Fruit fly (Drosophila melanogaster) whole organism, embryonic: Measurements from ENCODE around the gene Pop5.

ENCODE experiments used
- Adf1 ChIP-seq: fragments of 200-800 bp; sonication (Bioruptor generic); IDR thresholded peaks from 2 replicates; pipeline ENCODE4 v1.3.6; 2022; ENCODE audit warnings: missing biosample characterization, missing genetic modification characterization
- Atf3 ChIP-seq: fragments of 200-800 bp; sonication (Bioruptor generic); optimal IDR thresholded peaks from 3 replicates; lab custom pipeline; 2016; ENCODE audit warnings: missing biosample characterization, missing genetic modification characterization
- Atf6 ChIP-seq: fragments of 200-800 bp; sonication (Bioruptor generic); IDR thresholded peaks from 2 replicates; pipeline ENCODE4 v1.3.6; 2022; ENCODE audit warnings: missing biosample characterization, missing genetic modification characterization
- Bgb ChIP-seq: fragments of 200-800 bp; sonication (Bioruptor generic); IDR thresholded peaks from 2 replicates; pipeline ENCODE4 v1.3.6; 2022; ENCODE audit warnings: missing biosample characterization, missing genetic modification characterization; ENCODE audit not compliant: partially characterized antibody
- CG10209 ChIP-seq: fragments of 200-800 bp; sonication (Bioruptor generic); optimal IDR thresholded peaks from 3 replicates; lab custom pipeline; 2017; ENCODE audit warnings: missing biosample characterization, mild to moderate bottlenecking, missing genetic modification characterization, missing genetic modification reagents
- CG11085 ChIP-seq: fragments of 200-800 bp; sonication (Bioruptor generic); IDR thresholded peaks from 2 replicates; pipeline ENCODE4 v1.3.6; 2022; ENCODE audit warnings: missing biosample characterization, missing genetic modification characterization
- CG11695 ChIP-seq: fragments of 200-800 bp; sonication (Bioruptor generic); IDR thresholded peaks from 3 replicates; pipeline ENCODE4 v1.3.6; 2022; ENCODE audit warnings: missing biosample characterization, missing genetic modification characterization
- CG1233 ChIP-seq: fragments of 200-800 bp; sonication (Bioruptor generic); optimal IDR thresholded peaks from 4 replicates; lab custom pipeline; 2018; ENCODE audit warnings: missing biosample characterization, mild to moderate bottlenecking, missing genetic modification characterization
- CG14441 ChIP-seq: fragments of 200-800 bp; sonication (Bioruptor generic); IDR thresholded peaks from 2 replicates; pipeline ENCODE4 v1.3.6; 2022; ENCODE audit warnings: missing biosample characterization, missing genetic modification characterization
- CG14710 ChIP-seq: fragments of 200-800 bp; sonication (Bioruptor generic); optimal IDR thresholded peaks from 3 replicates; lab custom pipeline; 2019; ENCODE audit warnings: missing biosample characterization, mild to moderate bottlenecking, missing genetic modification characterization, moderate library complexity
- CG15073 ChIP-seq: fragments of 200-800 bp; sonication (Bioruptor generic); optimal IDR thresholded peaks from 2 replicates; lab custom pipeline; 2016; ENCODE audit warnings: missing biosample characterization, missing genetic modification characterization
- CG15479 ChIP-seq: fragments of 200-800 bp; sonication (Bioruptor generic); optimal IDR thresholded peaks from 3 replicates; lab custom pipeline; 2019; ENCODE audit warnings: missing biosample characterization, mild to moderate bottlenecking, missing genetic modification characterization, moderate library complexity
- CG15696 ChIP-seq: fragments of 200-800 bp; sonication (Bioruptor generic); optimal IDR thresholded peaks from 2 replicates; lab custom pipeline; 2019; ENCODE audit warnings: missing biosample characterization, mild to moderate bottlenecking, missing genetic modification characterization, moderate library complexity
- CG1792 ChIP-seq: fragments of 200-800 bp; sonication (Bioruptor generic); optimal IDR thresholded peaks from 2 replicates; lab custom pipeline; 2016; ENCODE audit warnings: missing biosample characterization, missing genetic modification characterization
- CG18599 ChIP-seq: fragments of 200-800 bp; sonication (Bioruptor generic); optimal IDR thresholded peaks from 3 replicates; lab custom pipeline; 2017; ENCODE audit warnings: missing biosample characterization, missing genetic modification characterization, mild to moderate bottlenecking, moderate library complexity, missing genetic modification reagents
- CG2129 ChIP-seq: fragments of 200-800 bp; sonication (Bioruptor generic); IDR thresholded peaks from 2 replicates; pipeline ENCODE4 v1.3.6; 2022; ENCODE audit warnings: missing biosample characterization, missing genetic modification characterization; ENCODE audit not compliant: partially characterized antibody
- CG33557 ChIP-seq: fragments of 200-800 bp; sonication (Bioruptor generic); optimal IDR thresholded peaks from 2 replicates; lab custom pipeline; 2019; ENCODE audit warnings: missing biosample characterization, mild to moderate bottlenecking, missing genetic modification characterization, moderate library complexity
- CG5180 ChIP-seq: fragments of 200-800 bp; sonication (Bioruptor generic); optimal IDR thresholded peaks from 3 replicates; lab custom pipeline; 2017; ENCODE audit warnings: missing biosample characterization, missing genetic modification characterization, mild to moderate bottlenecking, moderate library complexity, missing genetic modification reagents
- CG5953 ChIP-seq: fragments of 200-800 bp; sonication (Bioruptor generic); IDR thresholded peaks from 2 replicates; pipeline ENCODE4 v1.3.6; 2022; ENCODE audit warnings: missing biosample characterization, missing genetic modification characterization
- CG8281 ChIP-seq: fragments of 200-800 bp; sonication (Bioruptor generic); optimal IDR thresholded peaks from 2 replicates; lab custom pipeline; 2018; ENCODE audit warnings: missing biosample characterization, mild to moderate bottlenecking, missing genetic modification characterization, moderate library complexity
- CG9876 ChIP-seq: fragments of 200-800 bp; sonication (Bioruptor generic); optimal IDR thresholded peaks from 2 replicates; lab custom pipeline; 2016; ENCODE audit warnings: missing biosample characterization, missing genetic modification characterization
- Camta ChIP-seq: fragments of 200-800 bp; sonication (Bioruptor generic); optimal IDR thresholded peaks from 2 replicates; lab custom pipeline; 2016; ENCODE audit warnings: missing biosample characterization, missing genetic modification characterization
- CrebB ChIP-seq: fragments of 200-800 bp; sonication (Bioruptor generic); optimal IDR thresholded peaks from 3 replicates; lab custom pipeline; 2018; ENCODE audit warnings: missing biosample characterization, mild to moderate bottlenecking, missing genetic modification characterization
- Ets65A ChIP-seq: fragments of 200-800 bp; sonication (Bioruptor generic); peaks from one replicate; lab custom pipeline; 2016; ENCODE audit warnings: missing biosample characterization, missing genetic modification characterization
- H15 ChIP-seq: fragments of 200-800 bp; sonication (Bioruptor generic); IDR thresholded peaks from 3 replicates; pipeline ENCODE4 v1.3.6; 2022; ENCODE audit warnings: missing biosample characterization, missing genetic modification characterization
- HLH54F ChIP-seq: fragments of 200-800 bp; sonication (Bioruptor generic); optimal IDR thresholded peaks from 3 replicates; lab custom pipeline; 2016; ENCODE audit warnings: missing biosample characterization, missing genetic modification characterization
- NfI ChIP-seq: fragments of 200-800 bp; sonication (Bioruptor generic); optimal IDR thresholded peaks from 3 replicates; lab custom pipeline; 2018; ENCODE audit warnings: missing biosample characterization, mild to moderate bottlenecking, missing genetic modification characterization, moderate library complexity
- Ravus ChIP-seq: fragments of 200-800 bp; sonication (Bioruptor generic); IDR thresholded peaks from 2 replicates; pipeline ENCODE4 v1.3.6; 2022; ENCODE audit warnings: missing biosample characterization, missing genetic modification characterization
- Ssrp ChIP-seq: fragments of 200-800 bp; sonication (Bioruptor generic); optimal IDR thresholded peaks from 2 replicates; lab custom pipeline; 2018; ENCODE audit warnings: missing biosample characterization, mild to moderate bottlenecking, missing genetic modification characterization, moderate library complexity
- abd-A ChIP-seq: fragments of 200-800 bp; sonication (Bioruptor generic); optimal IDR thresholded peaks from 3 replicates; lab custom pipeline; 2019; ENCODE audit warnings: missing biosample characterization, mild to moderate bottlenecking, missing genetic modification characterization, moderate library complexity
- crc ChIP-seq: fragments of 200-800 bp; sonication (Bioruptor generic); optimal IDR thresholded peaks from 2 replicates; lab custom pipeline; 2016; ENCODE audit warnings: missing biosample characterization, missing genetic modification characterization
- dysf ChIP-seq: fragments of 200-800 bp; sonication (Bioruptor generic); IDR thresholded peaks from 3 replicates; pipeline ENCODE4 v1.3.6; 2022; ENCODE audit warnings: missing biosample characterization, missing genetic modification characterization
- en ChIP-seq: fragments of 200-800 bp; sonication (Bioruptor generic); optimal IDR thresholded peaks from 2 replicates; lab custom pipeline; 2016; ENCODE audit warnings: missing biosample characterization, missing genetic modification characterization
- fd102C ChIP-seq: fragments of 200-800 bp; sonication (Bioruptor generic); optimal IDR thresholded peaks from 2 replicates; lab custom pipeline; 2018; ENCODE audit warnings: missing biosample characterization, mild to moderate bottlenecking, missing genetic modification characterization, moderate library complexity
- ftz-f1 ChIP-seq: fragments of 200-800 bp; sonication (Bioruptor generic); optimal IDR thresholded peaks from 2 replicates; lab custom pipeline; 2016; ENCODE audit warnings: missing biosample characterization, missing genetic modification characterization
- gce ChIP-seq: fragments of 200-800 bp; sonication (Bioruptor generic); IDR thresholded peaks from 3 replicates; pipeline ENCODE4 v1.3.6; 2022; ENCODE audit warnings: missing biosample characterization, missing genetic modification characterization
- ind ChIP-seq: fragments of 200-800 bp; sonication (Bioruptor generic); optimal IDR thresholded peaks from 3 replicates; lab custom pipeline; 2016; ENCODE audit warnings: missing biosample characterization, missing genetic modification characterization
- knrl ChIP-seq: fragments of 200-800 bp; sonication (Bioruptor generic); IDR thresholded peaks from 3 replicates; pipeline ENCODE4 v1.3.6; 2022; ENCODE audit warnings: missing biosample characterization, missing genetic modification characterization; ENCODE audit not compliant: partially characterized antibody
- lab ChIP-seq: fragments of 200-800 bp; sonication (Bioruptor generic); optimal IDR thresholded peaks from 3 replicates; lab custom pipeline; 2017; ENCODE audit warnings: missing biosample characterization, missing genetic modification characterization, mild to moderate bottlenecking, moderate library complexity, missing genetic modification reagents
- lilli ChIP-seq: fragments of 200-800 bp; sonication (Bioruptor generic); optimal IDR thresholded peaks from 3 replicates; lab custom pipeline; 2016; ENCODE audit warnings: missing biosample characterization, missing genetic modification characterization
- odd ChIP-seq: fragments of 200-800 bp; sonication (Bioruptor generic); optimal IDR thresholded peaks from 2 replicates; lab custom pipeline; 2017; ENCODE audit warnings: missing biosample characterization, mild to moderate bottlenecking, missing genetic modification characterization
- pan ChIP-seq, 4 experiments: fragments of >200 bp in 3 of 4; fragments of 200-800 bp in 1 of 4; sonication (Bioruptor generic) in 1 of 4; optimal IDR thresholded peaks in 3 of 4; IDR thresholded peaks in 1 of 4; 2 replicates each; pipeline versions ENCODE4 v1.3.6 to Lab custom; 2017 to 2022; ENCODE audit warnings: missing biosample characterization in 2 of 4, missing genetic modification characterization in 2 of 4, mixed read lengths in 1 of 4
- pros ChIP-seq: fragments of 200-800 bp; sonication (Bioruptor generic); optimal IDR thresholded peaks from 3 replicates; lab custom pipeline; 2019; ENCODE audit warnings: missing biosample characterization, mild to moderate bottlenecking, missing genetic modification characterization, moderate library complexity
- pum ChIP-seq: fragments of 200-800 bp; sonication (Bioruptor generic); optimal IDR thresholded peaks from 2 replicates; lab custom pipeline; 2016; ENCODE audit warnings: missing biosample characterization, missing genetic modification characterization
- sens ChIP-seq: fragments of 200-800 bp; sonication (Bioruptor generic); peaks from one replicate; lab custom pipeline; 2016; ENCODE audit warnings: missing biosample characterization, missing genetic modification characterization
- sima ChIP-seq: fragments of 200-800 bp; sonication (Bioruptor generic); optimal IDR thresholded peaks from 2 replicates; lab custom pipeline; 2016; ENCODE audit warnings: missing biosample characterization, missing genetic modification characterization
- slou ChIP-seq: fragments of 200-800 bp; sonication (Bioruptor generic); optimal IDR thresholded peaks from 3 replicates; lab custom pipeline; 2016; ENCODE audit warnings: missing biosample characterization, missing genetic modification characterization
- stwl ChIP-seq: fragments of 200-800 bp; sonication (Bioruptor generic); optimal IDR thresholded peaks from 3 replicates; lab custom pipeline; 2018; ENCODE audit warnings: missing biosample characterization, mild to moderate bottlenecking, missing genetic modification characterization, moderate library complexity
- trem ChIP-seq: fragments of 200-800 bp; optimal IDR thresholded peaks from 3 replicates; lab custom pipeline; 2019; ENCODE audit warnings: missing biosample characterization, mild to moderate bottlenecking, missing genetic modification characterization, moderate library complexity
- wek ChIP-seq: fragments of 200-800 bp; sonication (Bioruptor generic); optimal IDR thresholded peaks from 3 replicates; lab custom pipeline; 2018; ENCODE audit warnings: missing biosample characterization, mild to moderate bottlenecking, missing genetic modification characterization, moderate library complexity

Pop5 gene

DNA sequence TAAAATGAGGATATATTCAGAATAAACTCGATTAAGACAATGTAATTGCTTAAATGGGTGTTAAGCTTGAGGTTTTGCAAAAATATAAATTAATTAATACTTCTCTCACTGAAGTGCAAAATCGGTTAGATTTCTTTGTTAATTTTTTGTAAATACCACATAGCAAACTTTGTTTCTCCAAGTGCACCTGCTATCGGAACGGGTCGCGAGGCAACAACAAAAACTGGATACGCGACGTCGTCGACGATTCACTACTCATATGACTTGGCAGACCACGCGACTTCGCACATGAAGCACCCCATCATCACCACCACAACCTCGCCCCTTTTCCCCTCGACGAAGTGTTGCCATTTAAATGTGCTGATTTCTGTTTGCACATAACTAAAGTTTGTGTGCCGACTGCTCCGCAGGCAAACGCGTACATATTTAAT lies 37.8 kb downstream of the Pop5 start (continued):
- TF ChIP-seq CG15073: no peak
- no peak for TF ChIP-seq HLH54F
- TF ChIP-seq fd102C (GFP tag; lab: Kevin White, UChicago): no peak
- TF ChIP-seq H15 (GFP tag; lab: Robert Waterston, UW): 0 out of 3 replicates have a peak, but pooled peaks have one; percentile 28
- no peak for TF ChIP-seq knrl
- no peak for TF ChIP-seq en (GFP tag; lab: Kevin White, UChicago)
- no peak for TF ChIP-seq CrebB (tag; lab: Kevin White, UChicago)
- TF ChIP-seq sens (GFP tag; lab: Kevin White, UChicago): no peak
- TF ChIP-seq wek: no peak
- TF ChIP-seq stwl (tag; lab: Kevin White, UChicago): no peak
- no peak for TF ChIP-seq trem (tag; lab: Kevin White, UChicago)
- TF ChIP-seq lilli (GFP tag; lab: Kevin White, UChicago): peak; percentile 13
- peak; percentile 34; the same call in 1 of the 3 replicates for TF ChIP-seq CG11695 (GFP tag; lab: Robert Waterston, UW)
- TF ChIP-seq CG1233 (GFP tag; lab: Kevin White, UChicago): no peak
- no peak for TF ChIP-seq CG1792 (GFP tag; lab: Kevin White, UChicago)
- peak; percentile 15 for TF ChIP-seq ind
- no peak for TF ChIP-seq ftz-f1
- TF ChIP-seq sima (GFP tag; lab: Kevin White, UChicago): no peak
- TF ChIP-seq CG5180: no peak
- no peak for TF ChIP-seq Atf3 (GFP tag; lab: Kevin White, UChicago)
- no peak for TF ChIP-seq CG33557 (GFP tag; lab: Kevin White, UChicago)
- TF ChIP-seq odd (GFP tag; lab: Kevin White, UChicago): no peak
- TF ChIP-seq Atf6 (GFP tag; lab: Robert Waterston, UW): peak; percentile 43
- no peak for TF ChIP-seq pum (GFP tag; lab: Kevin White, UChicago)
- TF ChIP-seq NfI (GFP tag; lab: Kevin White, UChicago): peak; percentile 22
- TF ChIP-seq pan (optimal IDR thresholded peaks at IDR 0.05; lab: Kevin White, UChicago): no peak
- TF ChIP-seq pan (GFP tag; optimal IDR thresholded peaks at IDR 0.05 in 1 of 2, IDR thresholded peaks at IDR 0.05 in 1 of 2): peak in 1 of 2 experiments; percentile 32
- no peak for TF ChIP-seq gce (GFP tag; lab: Robert Waterston, UW)
- peak; percentile 15; the same call in 1 of the 2 replicates for TF ChIP-seq CG11085
- TF ChIP-seq Adf1 (GFP tag; lab: Robert Waterston, UW): peak; percentile 36; the same call in 1 of the 2 replicates
- TF ChIP-seq crc (GFP tag; lab: Kevin White, UChicago): no peak
- TF ChIP-seq CG15696: no peak
- TF ChIP-seq CG14710: no peak
- no peak for TF ChIP-seq CG9876 (GFP tag; lab: Kevin White, UChicago)
- peak; percentile 26 for TF ChIP-seq CG10209 (GFP tag; lab: Kevin White, UChicago)
- TF ChIP-seq CG5953: no peak
- TF ChIP-seq slou: no peak
- TF ChIP-seq Ets65A (GFP tag; lab: Kevin White, UChicago): no peak
- no peak for TF ChIP-seq abd-A (tag; lab: Kevin White, UChicago)
- no peak for TF ChIP-seq pros
- TF ChIP-seq Ssrp (tag; lab: Kevin White, UChicago): peak; percentile 8
- TF ChIP-seq CG2129: no peak
- no peak for TF ChIP-seq CG15479
- no peak for TF ChIP-seq Bgb
- TF ChIP-seq Camta (GFP tag; lab: Kevin White, UChicago): no peak
- TF ChIP-seq CG14441 (GFP tag; lab: Robert Waterston, UW): peak; percentile 54
- peak; percentile 55; the same call in 2 of the 3 replicates for TF ChIP-seq dysf
- no peak for TF ChIP-seq CG8281 (tag; lab: Kevin White, UChicago)
- no peak for TF ChIP-seq Ravus (GFP tag; lab: Robert Waterston, UW)
- TF ChIP-seq lab (GFP tag; lab: Kevin White, UChicago): peak; percentile 53
- no peak for TF ChIP-seq CG18599 (GFP tag; lab: Kevin White, UChicago)
